Fruit fly (Drosophila melanogaster): ENCODE data around the gene CG12983.

Gene CG12983

dm6 chr3L:20954118-20954517 lies 12.4 kb downstream of the CG12983 start (continued):
- no peak for TF ChIP-seq Trl (optimal IDR thresholded peaks at IDR 0.05)
- TF ChIP-seq Trl (GFP tag; optimal IDR thresholded peaks at IDR 0.05): peak; percentile 29
- TF ChIP-seq CG4707 (GFP tag; optimal IDR thresholded peaks at IDR 0.05): peak; percentile 48
- no peak for TF ChIP-seq emc (GFP tag; optimal IDR thresholded peaks at IDR 0.05)
- TF ChIP-seq Adf1 (GFP tag; IDR thresholded peaks at IDR 0.05): no peak
- TF ChIP-seq CG10209 (GFP tag; optimal IDR thresholded peaks at IDR 0.05): peak; percentile 37
- no peak for TF ChIP-seq bbx (GFP tag; IDR thresholded peaks at IDR 0.05; ENCODE audit: partially characterized antibody)
- TF ChIP-seq gcm (GFP tag; optimal IDR thresholded peaks at IDR 0.05): no peak
- 0 out of 3 replicates have a peak, but pooled peaks have one; percentile 33 for TF ChIP-seq ci (GFP tag; IDR thresholded peaks at IDR 0.05)
- TF ChIP-seq Tbp (GFP tag; optimal IDR thresholded peaks at IDR 0.05): no peak
- TF ChIP-seq CG14014 (GFP tag; IDR thresholded peaks at IDR 0.05): no peak

dm6 chr3L:20952622-20953618 lies 13.6 kb downstream of the CG12983 start:
- TF ChIP-seq CG17829 (tag; optimal IDR thresholded peaks at IDR 0.05) (peak; percentile 40), bcd (GFP tag; optimal IDR thresholded peaks at IDR 0.05) (no peak), fd96Cb (tag; optimal IDR thresholded peaks at IDR 0.05) (no peak), CG1792 (GFP tag; optimal IDR thresholded peaks at IDR 0.05) (no peak), gem (tag; optimal IDR thresholded peaks at IDR 0.05) (peak; percentile 8), CG10462 (GFP tag; optimal IDR thresholded peaks at IDR 0.05) (no peak), CG1603 (tag; optimal IDR thresholded peaks at IDR 0.05) (peak; percentile 34), gt (GFP tag; IDR thresholded peaks at IDR 0.05) (no peak), Sry-β (GFP tag; optimal IDR thresholded peaks at IDR 0.05) (no peak), Ptx1 (GFP tag; IDR thresholded peaks at IDR 0.05) (peak; percentile 34; the same call in 1 of the 2 replicates), CG17361 (GFP tag; IDR thresholded peaks at IDR 0.05) (no peak), B-H2 (GFP tag; optimal IDR thresholded peaks at IDR 0.05) (no peak), Rfx (GFP tag; IDR thresholded peaks at IDR 0.05) (0 out of 2 replicates have a peak, but pooled peaks have one; percentile 9), CG12769 (tag; optimal IDR thresholded peaks at IDR 0.05) (no peak), CG4282 (GFP tag; optimal IDR thresholded peaks at IDR 0.05) (no peak), sd (tag; optimal IDR thresholded peaks at IDR 0.05) (no peak), CG11247 (GFP tag; IDR thresholded peaks at IDR 0.05) (no peak), hkb (optimal IDR thresholded peaks at IDR 0.05) (no peak), hkb (GFP tag; IDR thresholded peaks at IDR 0.05) (no peak), CG7745 (tag; optimal IDR thresholded peaks at IDR 0.05) (peak; percentile 77), CG11093 (GFP tag; IDR thresholded peaks at IDR 0.05) (0 out of 3 replicates have a peak, but pooled peaks have one; percentile 29), CG2712 (tag; optimal IDR thresholded peaks at IDR 0.05) (peak; percentile 1), gce (GFP tag; IDR thresholded peaks at IDR 0.05) (0 out of 3 replicates have a peak, but pooled peaks have one; percentile 41), CG18619 (GFP tag; optimal IDR thresholded peaks at IDR 0.05) (no peak), Ada2b (GFP tag; IDR thresholded peaks at IDR 0.05) (no peak), dati (GFP tag; IDR thresholded peaks at IDR 0.05) (no peak), CG17802 (tag; optimal IDR thresholded peaks at IDR 0.05) (no peak), E2f1 (GFP tag; IDR thresholded peaks at IDR 0.05) (0 out of 2 replicates have a peak, but pooled peaks have one; percentile 16), row (GFP tag; IDR thresholded peaks at IDR 0.05) (0 out of 3 replicates have a peak, but pooled peaks have one; percentile 29), CG10366 (GFP tag; IDR thresholded peaks at IDR 0.05) (peak; percentile 27; the same call in 1 of the 2 replicates), ranshi (GFP tag; IDR thresholded peaks at IDR 0.05) (0 out of 2 replicates have a peak, but pooled peaks have one; percentile 14), Blimp-1 (GFP tag; optimal IDR thresholded peaks at IDR 0.05) (peak; percentile 9), Nf-YB (GFP tag; optimal IDR thresholded peaks at IDR 0.05) (no peak), CG4707 (GFP tag; optimal IDR thresholded peaks at IDR 0.05) (no peak), Dek (tag; optimal IDR thresholded peaks at IDR 0.05) (no peak), vvl (GFP tag; IDR thresholded peaks at IDR 0.05) (0 out of 2 replicates have a peak, but pooled peaks have one; percentile 42), CG7786 (GFP tag; optimal IDR thresholded peaks at IDR 0.05) (no peak), CG7271 (tag; optimal IDR thresholded peaks at IDR 0.05) (no peak)
